Worm (Caenorhabditis elegans): Measurements from ENCODE around the gene ttr-49.

The ttr-49 gene

ce11 chrV:9328670-9329069, 27.6 kb downstream of the ttr-49 start, which contains the start of gene K07B1.4 (continued):
- TF ChIP-seq lin-15B (tag; optimal IDR thresholded peaks at IDR 0.05): no peak
- TF ChIP-seq aly-2 (tag; optimal IDR thresholded peaks at IDR 0.05): no peak

ce11 chrV:9327691-9328090, 28.6 kb downstream of the ttr-49 start:
- TF ChIP-seq swsn-7 (tag; optimal IDR thresholded peaks at IDR 0.05) (no peak), nhr-85 (tag) (peak; percentile 71), lir-3 (tag; optimal IDR thresholded peaks at IDR 0.05; ENCODE audit: poor library complexity) (no peak), snu-23 (GFP tag; optimal IDR thresholded peaks at IDR 0.05) (peak; percentile 15), zag-1 (tag; optimal IDR thresholded peaks at IDR 0.05) (no peak), mab-9 (GFP tag; IDR thresholded peaks at IDR 0.05) (no peak), fkh-8 (tag; optimal IDR thresholded peaks at IDR 0.05) (no peak), mep-1 (tag; optimal IDR thresholded peaks at IDR 0.05) (peak; percentile 4), elt-3 (tag; optimal IDR thresholded peaks at IDR 0.05) (peak in 3 of 6 experiments; percentile 16 to 40 (median 23)), nhr-71 (tag; optimal IDR thresholded peaks at IDR 0.05) (peak; percentile 13), lin-14 (GFP tag; optimal IDR thresholded peaks at IDR 0.05) (peak; percentile 45), hpl-2 (GFP tag; optimal IDR thresholded peaks at IDR 0.05) (no peak), elt-2 (tag; optimal IDR thresholded peaks at IDR 0.05) (peak; percentile 23), egl-13 (tag; optimal IDR thresholded peaks at IDR 0.05) (no peak), alr-1 (tag; optimal IDR thresholded peaks at IDR 0.05; ENCODE audit: borderline replicate concordance) (no peak), nhr-20 (tag; optimal IDR thresholded peaks at IDR 0.05) (peak; percentile 15), aly-2 (tag; optimal IDR thresholded peaks at IDR 0.05) (no peak), blmp-1 (tag; optimal IDR thresholded peaks at IDR 0.05) (peak; percentile 51), pqm-1 (tag; optimal IDR thresholded peaks at IDR 0.05) (no peak), nhr-77 (tag; optimal IDR thresholded peaks at IDR 0.05) (no peak), nhr-12 (tag; optimal IDR thresholded peaks at IDR 0.05) (no peak), unc-130 (tag; optimal IDR thresholded peaks at IDR 0.05) (no peak)

ce11 chrV:9326903-9327302, 29.4 kb downstream of the ttr-49 start:
- TF ChIP-seq unc-62 (GFP tag; optimal IDR thresholded peaks at IDR 0.05): no peak
- no peak for TF ChIP-seq mab-9 (GFP tag; IDR thresholded peaks at IDR 0.05)
- no peak for TF ChIP-seq jun-1 (tag; optimal IDR thresholded peaks at IDR 0.05)
- no peak for TF ChIP-seq lir-3 (tag; optimal IDR thresholded peaks at IDR 0.05; ENCODE audit: poor library complexity)
- no peak for TF ChIP-seq fkh-8 (tag; optimal IDR thresholded peaks at IDR 0.05)
- no peak for TF ChIP-seq dpl-1 (GFP tag; optimal IDR thresholded peaks at IDR 0.05)
- no peak for TF ChIP-seq ceh-8 (GFP tag; optimal IDR thresholded peaks at IDR 0.05)
- TF ChIP-seq sup-37 (GFP tag; optimal IDR thresholded peaks at IDR 0.05): no peak
- no peak for TF ChIP-seq tlp-1 (tag; optimal IDR thresholded peaks at IDR 0.05)
- TF ChIP-seq egl-13 (tag; optimal IDR thresholded peaks at IDR 0.05): no peak
- TF ChIP-seq nhr-19 (GFP tag; conservative IDR thresholded peaks at IDR 0.05): no peak
- no peak for TF ChIP-seq pax-3 (tag; optimal IDR thresholded peaks at IDR 0.05)
- no peak for TF ChIP-seq mdl-1 (tag; optimal IDR thresholded peaks at IDR 0.05)
- no peak for TF ChIP-seq vab-15 (tag; optimal IDR thresholded peaks at IDR 0.05)
- TF ChIP-seq unc-30 (tag; optimal IDR thresholded peaks at IDR 0.05): no peak
- no peak for TF ChIP-seq C04F5.9 (tag; optimal IDR thresholded peaks at IDR 0.05)
- TF ChIP-seq ceh-63 (GFP tag; optimal IDR thresholded peaks at IDR 0.05): no peak

- TF ChIP-seq elt-3 (tag; optimal IDR thresholded peaks at IDR 0.05): peak in 1 of 6 experiments; percentile 2
- no peak for TF ChIP-seq fkh-8 (tag; optimal IDR thresholded peaks at IDR 0.05)
- peak; percentile 35 for TF ChIP-seq lin-14 (GFP tag; optimal IDR thresholded peaks at IDR 0.05)
- TF ChIP-seq ceh-88 (GFP tag; IDR thresholded peaks at IDR 0.05): no peak
- peak in 1 of 2 experiments; percentile 11 for TF ChIP-seq lin-35 (GFP tag; optimal IDR thresholded peaks at IDR 0.05)
- TF ChIP-seq nhr-237 (tag; optimal IDR thresholded peaks at IDR 0.05): no peak
- no peak for TF ChIP-seq nhr-28 (tag; optimal IDR thresholded peaks at IDR 0.05)
- no peak for TF ChIP-seq skn-1 (tag; optimal IDR thresholded peaks at IDR 0.05)
- peak; percentile 56 for TF ChIP-seq nhr-85 (tag)
- no peak for TF ChIP-seq ztf-4 (tag; optimal IDR thresholded peaks at IDR 0.05)
- no peak for TF ChIP-seq mdl-1 (tag; optimal IDR thresholded peaks at IDR 0.05)
- no peak for TF ChIP-seq mab-9 (GFP tag; IDR thresholded peaks at IDR 0.05)
- TF ChIP-seq blmp-1 (tag; optimal IDR thresholded peaks at IDR 0.05): peak; percentile 64
- TF ChIP-seq mep-1 (tag; optimal IDR thresholded peaks at IDR 0.05): peak; percentile 39
- TF ChIP-seq zag-1 (tag; optimal IDR thresholded peaks at IDR 0.05): no peak
- TF ChIP-seq nhr-20 (tag; optimal IDR thresholded peaks at IDR 0.05): peak; percentile 3
- TF ChIP-seq lin-39 (tag; optimal IDR thresholded peaks at IDR 0.05): no peak
Observed at ce11 chrV:9324167-9324566, 32.1 kb downstream of the ttr-49 start.

All from whole organism, L1 larva.